Worm (Caenorhabditis elegans) whole organism, late embryonic: ENCODE measurements around the gene akt-2.

Source experiments
- C08G9.2 ChIP-seq: sonication (generic microtip); optimal IDR thresholded peaks from 2 replicates; lab custom pipeline; 2016; ENCODE audit warnings: mild to moderate bottlenecking, missing genetic modification characterization, moderate library complexity, missing compliant biosample characterization
- F13H6.1 ChIP-seq: sonication (generic microtip); optimal IDR thresholded peaks from 2 replicates; lab custom pipeline; 2016; ENCODE audit warnings: missing genetic modification characterization, missing compliant biosample characterization
- K02D7.2 ChIP-seq: sonication (generic microtip); optimal IDR thresholded peaks from 2 replicates; lab custom pipeline; 2017; ENCODE audit warnings: mild to moderate bottlenecking, missing genetic modification characterization, missing compliant biosample characterization
- T23F11.4 ChIP-seq: fragments of 200-800 bp; sonication (Bioruptor generic); optimal IDR thresholded peaks from 2 replicates; lab custom pipeline; 2018; ENCODE audit warnings: mild to moderate bottlenecking, missing genetic modification characterization, missing compliant biosample characterization
- Y22D7AL.16 ChIP-seq: sonication (generic microtip); optimal IDR thresholded peaks from 2 replicates; lab custom pipeline; 2016; ENCODE audit warnings: missing genetic modification characterization, missing compliant biosample characterization
- ceh-14 ChIP-seq: sonication (generic microtip); optimal IDR thresholded peaks from 2 replicates; lab custom pipeline; 2016; ENCODE audit warnings: missing genotype, missing genetic modification characterization, missing compliant biosample characterization
- ceh-18 ChIP-seq: sonication (generic microtip); optimal IDR thresholded peaks from 2 replicates; lab custom pipeline; 2016; ENCODE audit warnings: missing genetic modification characterization, missing compliant biosample characterization
- ceh-22 ChIP-seq: sonication (generic microtip); optimal IDR thresholded peaks from 2 replicates; lab custom pipeline; 2017; ENCODE audit warnings: missing biosample characterization, missing genetic modification characterization
- ceh-24 ChIP-seq: sonication (generic microtip); optimal IDR thresholded peaks from 2 replicates; lab custom pipeline; 2016; ENCODE audit warnings: mild to moderate bottlenecking, missing genetic modification characterization, missing compliant biosample characterization
- ceh-30 ChIP-seq: fragments of 150-350 bp; optimal IDR thresholded peaks from 2 replicates; lab custom pipeline; 2014; ENCODE audit warnings: missing biosample characterization, missing genetic modification characterization
- ceh-31 ChIP-seq: sonication (generic microtip); optimal IDR thresholded peaks from 2 replicates; lab custom pipeline; 2016; ENCODE audit warnings: missing genetic modification characterization, missing compliant biosample characterization
- ceh-6 ChIP-seq: fragments of 200-800 bp; sonication (Bioruptor generic); optimal IDR thresholded peaks from 2 replicates; lab custom pipeline; 2018; ENCODE audit warnings: mild to moderate bottlenecking, missing genetic modification characterization, missing compliant biosample characterization
- ceh-9 ChIP-seq: sonication (generic microtip); optimal IDR thresholded peaks from 2 replicates; lab custom pipeline; 2016; ENCODE audit warnings: mild to moderate bottlenecking, missing genetic modification characterization, inconsistent platforms, missing compliant biosample characterization
- che-1 ChIP-seq: sonication (generic microtip); optimal IDR thresholded peaks from 2 replicates; lab custom pipeline; 2016; ENCODE audit warnings: mild to moderate bottlenecking, missing genetic modification characterization, missing compliant biosample characterization
- dmd-4 ChIP-seq: sonication (generic microtip); optimal IDR thresholded peaks from 2 replicates; lab custom pipeline; 2016; ENCODE audit warnings: borderline replicate concordance, missing genetic modification characterization, missing compliant biosample characterization
- dve-1 ChIP-seq: sonication (generic microtip); optimal IDR thresholded peaks from 2 replicates; lab custom pipeline; 2017; ENCODE audit warnings: antibody characterized with exemption, mild to moderate bottlenecking, missing genetic modification characterization, missing compliant biosample characterization
- elt-2 ChIP-seq: sonication (generic microtip); optimal IDR thresholded peaks from 2 replicates; lab custom pipeline; 2016; ENCODE audit warnings: missing genetic modification reagents, missing genetic modification characterization, missing compliant biosample characterization
- elt-4 ChIP-seq: sonication (generic microtip); optimal IDR thresholded peaks from 2 replicates; lab custom pipeline; 2016; ENCODE audit warnings: missing genetic modification characterization, missing compliant biosample characterization
- ets-4 ChIP-seq: sonication (generic microtip); optimal IDR thresholded peaks from 2 replicates; lab custom pipeline; 2016; ENCODE audit warnings: missing genetic modification characterization, missing compliant biosample characterization
- eyg-1 ChIP-seq: sonication (generic microtip); optimal IDR thresholded peaks from 2 replicates; lab custom pipeline; 2016; ENCODE audit warnings: missing genotype, missing genetic modification characterization, missing compliant biosample characterization
- fax-1 ChIP-seq: sonication (generic microtip); optimal IDR thresholded peaks from 2 replicates; lab custom pipeline; 2016; ENCODE audit warnings: missing genotype, missing genetic modification characterization, missing compliant biosample characterization
- fkh-10 ChIP-seq: fragments of 150-350 bp; optimal IDR thresholded peaks from 2 replicates; lab custom pipeline; 2014; ENCODE audit warnings: missing biosample characterization, missing genetic modification reagents, missing genetic modification characterization
- fkh-6 ChIP-seq: sonication (generic microtip); optimal IDR thresholded peaks from 2 replicates; lab custom pipeline; 2016; ENCODE audit warnings: missing genetic modification characterization, missing compliant biosample characterization
- hlh-13 ChIP-seq: fragments of 200-800 bp; sonication (Bioruptor generic); optimal IDR thresholded peaks from 2 replicates; lab custom pipeline; 2018; ENCODE audit warnings: mild to moderate bottlenecking, missing genetic modification characterization, missing compliant biosample characterization
- hlh-15 ChIP-seq: sonication (generic microtip); optimal IDR thresholded peaks from 2 replicates; lab custom pipeline; 2016; ENCODE audit warnings: missing genetic modification characterization, missing compliant biosample characterization
- hlh-30 ChIP-seq: sonication (generic microtip); optimal IDR thresholded peaks from 2 replicates; lab custom pipeline; 2017; ENCODE audit warnings: antibody characterized with exemption, missing genetic modification characterization, missing compliant biosample characterization; ENCODE audit not compliant: insufficient read depth
- hlh-6 ChIP-seq: sonication (generic microtip); optimal IDR thresholded peaks from 2 replicates; lab custom pipeline; 2016; ENCODE audit warnings: missing genotype, missing genetic modification characterization, missing compliant biosample characterization
- hlh-8 ChIP-seq: sonication (generic microtip); optimal IDR thresholded peaks from 2 replicates; lab custom pipeline; 2016; ENCODE audit warnings: missing genotype, missing genetic modification characterization, missing compliant biosample characterization
- lim-6 ChIP-seq: sonication (generic microtip); optimal IDR thresholded peaks from 2 replicates; lab custom pipeline; 2016; ENCODE audit warnings: missing genetic modification characterization, missing compliant biosample characterization
- nfya-1 ChIP-seq: sonication (generic microtip); optimal IDR thresholded peaks from 2 replicates; lab custom pipeline; 2017; ENCODE audit warnings: missing genetic modification characterization, mild to moderate bottlenecking, missing compliant biosample characterization, antibody characterized with exemption, moderate library complexity
- nhr-11 ChIP-seq: fragments of 150-350 bp; optimal IDR thresholded peaks from 2 replicates; lab custom pipeline; 2014; ENCODE audit warnings: missing biosample characterization, missing genetic modification characterization
- nhr-232 ChIP-seq: sonication (generic microtip); optimal IDR thresholded peaks from 2 replicates; lab custom pipeline; 2016; ENCODE audit warnings: missing genetic modification characterization, missing compliant biosample characterization
- odd-2 ChIP-seq: sonication (generic microtip); optimal IDR thresholded peaks from 2 replicates; lab custom pipeline; 2017; ENCODE audit warnings: antibody characterized with exemption, mild to moderate bottlenecking, missing genetic modification characterization, missing compliant biosample characterization
- pat-9 ChIP-seq: fragments of 200-800 bp; sonication (Bioruptor generic); optimal IDR thresholded peaks from 2 replicates; lab custom pipeline; 2018; ENCODE audit warnings: mild to moderate bottlenecking, missing genetic modification characterization, moderate library complexity, missing compliant biosample characterization
- pax-1 ChIP-seq: fragments of 150-350 bp; optimal IDR thresholded peaks from 2 replicates; lab custom pipeline; 2014; ENCODE audit warnings: missing biosample characterization, missing genetic modification characterization
- pha-2 ChIP-seq: sonication (generic microtip); optimal IDR thresholded peaks from 2 replicates; lab custom pipeline; 2017; ENCODE audit warnings: mild to moderate bottlenecking, missing genetic modification characterization, missing compliant biosample characterization
- ref-2 ChIP-seq: sonication (generic microtip); optimal IDR thresholded peaks from 2 replicates; lab custom pipeline; 2016; ENCODE audit warnings: missing genetic modification characterization, missing compliant biosample characterization
- rnt-1 ChIP-seq: sonication (generic microtip); optimal IDR thresholded peaks from 2 replicates; lab custom pipeline; 2016; ENCODE audit warnings: missing genetic modification characterization, missing compliant biosample characterization
- sox-2 ChIP-seq: fragments of 200-800 bp; sonication (Bioruptor generic); IDR thresholded peaks from 2 replicates; pipeline ENCODE4 v1.3.6; 2022; ENCODE audit warnings: missing genetic modification reagents, missing genetic modification characterization, missing compliant biosample characterization
- tbx-7 ChIP-seq: sonication (generic microtip); optimal IDR thresholded peaks from 2 replicates; lab custom pipeline; 2016; ENCODE audit warnings: missing genotype, missing genetic modification characterization, missing compliant biosample characterization
- ttx-3 ChIP-seq: sonication (generic microtip); optimal IDR thresholded peaks from 2 replicates; lab custom pipeline; 2016; ENCODE audit warnings: missing genetic modification reagents, missing genetic modification characterization, missing compliant biosample characterization
- unc-3 ChIP-seq, 2 experiments: fragments of 200-800 bp in 1 of 2; sonication (Bioruptor generic) in 1 of 2; sonication (generic microtip) in 1 of 2; conservative IDR thresholded peaks in 1 of 2; optimal IDR thresholded peaks in 1 of 2; 2 replicates each; pipeline versions ENCODE4 v1.3.6 to Lab custom; 2016 to 2022; ENCODE audit warnings: missing compliant biosample characterization in 2 of 2, missing genetic modification characterization in 2 of 2, missing genetic modification reagents in 1 of 2
- unc-42 ChIP-seq: sonication (generic microtip); optimal IDR thresholded peaks from 2 replicates; lab custom pipeline; 2016; ENCODE audit warnings: missing genotype, missing genetic modification characterization, missing compliant biosample characterization
- unc-86 ChIP-seq: sonication (generic microtip); optimal IDR thresholded peaks from 2 replicates; lab custom pipeline; 2016; ENCODE audit warnings: missing genetic modification characterization, missing compliant biosample characterization
- ztf-16 ChIP-seq: sonication (generic microtip); optimal IDR thresholded peaks from 2 replicates; lab custom pipeline; 2017; ENCODE audit warnings: missing genetic modification characterization, missing compliant biosample characterization

Gene akt-2

ce11 chrX:14178688-14179087 lies 31.2 kb downstream of the akt-2 start, which contains the start of gene C37E2.10:
C37E2.10 (plus strand) TSS chrX:14178988.
- TF ChIP-seq K02D7.2 (tag; lab: Kevin White, UChicago), result no peak
- TF ChIP-seq ceh-31 (tag; lab: Kevin White, UChicago), result no peak
- TF ChIP-seq pha-2 (tag; lab: Kevin White, UChicago), result no peak
- TF ChIP-seq hlh-6 (tag; lab: Kevin White, UChicago), result no peak
- TF ChIP-seq nhr-11 (tag; lab: Kevin White, UChicago), result no peak
- no peak for TF ChIP-seq T23F11.4
- TF ChIP-seq hlh-30 (tag; lab: Kevin White, UChicago), result no peak
- no peak for TF ChIP-seq ref-2 (tag; lab: Kevin White, UChicago)
- TF ChIP-seq ceh-24 (tag; lab: Kevin White, UChicago), result no peak
- TF ChIP-seq ttx-3, result no peak
- no peak for TF ChIP-seq elt-4 (tag; lab: Kevin White, UChicago)
- no peak for TF ChIP-seq sox-2 (GFP tag; lab: Robert Waterston, UW)
- TF ChIP-seq ceh-22 (tag; lab: Kevin White, UChicago), result no peak
- no peak for TF ChIP-seq F13H6.1
- no peak for TF ChIP-seq fax-1 (tag; lab: Kevin White, UChicago)
- TF ChIP-seq, all 69 proteins: peak for 0

ce11 chrX:14179488-14179887 lies 32.0 kb downstream of the akt-2 start:
- TF ChIP-seq hlh-13, result no peak
- TF ChIP-seq nfya-1 (tag; lab: Kevin White, UChicago), result no peak
- TF ChIP-seq hlh-8 (tag; lab: Kevin White, UChicago), result no peak
- no peak for TF ChIP-seq eyg-1 (tag; lab: Kevin White, UChicago)
- no peak for TF ChIP-seq T23F11.4
- TF ChIP-seq fkh-6 (tag; lab: Kevin White, UChicago), result no peak
- no peak for TF ChIP-seq fkh-10 (GFP tag; lab: Kevin White, UChicago)
- no peak for TF ChIP-seq lim-6 (tag; lab: Kevin White, UChicago)
- no peak for TF ChIP-seq che-1
- TF ChIP-seq unc-42 (tag; lab: Kevin White, UChicago), result no peak
- TF ChIP-seq hlh-15, result no peak
- TF ChIP-seq ttx-3, result no peak
- no peak for TF ChIP-seq ceh-9 (tag; lab: Kevin White, UChicago)
- TF ChIP-seq ceh-14, result no peak
- no peak for TF ChIP-seq ceh-31 (tag; lab: Kevin White, UChicago)
- no peak for TF ChIP-seq dve-1 (tag; lab: Kevin White, UChicago)
- TF ChIP-seq elt-2 (tag; lab: Kevin White, UChicago), result no peak
- no peak for TF ChIP-seq ceh-30
- no peak for TF ChIP-seq unc-86
- TF ChIP-seq unc-3 (GFP tag; conservative IDR thresholded peaks at IDR 0.05; lab: Robert Waterston, UW), result no peak
- no peak for TF ChIP-seq unc-3 (tag; optimal IDR thresholded peaks at IDR 0.05; lab: Kevin White, UChicago)
- TF ChIP-seq, all 69 proteins: peak for 0

- TF ChIP-seq dmd-4 (tag; lab: Kevin White, UChicago), result no peak
- no peak for TF ChIP-seq lim-6 (tag; lab: Kevin White, UChicago)
- TF ChIP-seq ceh-6 (GFP tag; lab: Kevin White, UChicago), result no peak
- TF ChIP-seq pax-1 (tag; lab: Kevin White, UChicago), result no peak
- TF ChIP-seq C08G9.2, result no peak
- TF ChIP-seq ztf-16 (tag; lab: Kevin White, UChicago), result no peak
- TF ChIP-seq ceh-18 (tag; lab: Kevin White, UChicago), result no peak
- TF ChIP-seq ets-4 (tag; lab: Kevin White, UChicago), result no peak
- no peak for TF ChIP-seq elt-4 (tag; lab: Kevin White, UChicago)
- TF ChIP-seq pat-9, result no peak
- no peak for TF ChIP-seq nhr-232 (tag; lab: Kevin White, UChicago)
- TF ChIP-seq ttx-3, result no peak
- no peak for TF ChIP-seq Y22D7AL.16 (tag; lab: Kevin White, UChicago)
- no peak for TF ChIP-seq odd-2 (tag; lab: Kevin White, UChicago)
- no peak for TF ChIP-seq fkh-10 (GFP tag; lab: Kevin White, UChicago)
- no peak for TF ChIP-seq ceh-30
- no peak for TF ChIP-seq tbx-7
- TF ChIP-seq rnt-1, result no peak
- TF ChIP-seq che-1, result no peak
- no peak for TF ChIP-seq ceh-9 (tag; lab: Kevin White, UChicago)
These were observed 32.7 kb downstream of the akt-2 start, which contains the start of gene C37E2.3 for ce11 chrX:14180151-14180550. C37E2.3 (plus strand) TSS chrX:14180451.
